Worm (Caenorhabditis elegans): ENCODE results near the gene lea-1.

lea-1 gene

ce11 chrV:10041484-10041883 is 29.8 kb downstream of the lea-1 start (continued):
- TF ChIP-seq ZK185.1 (tag; optimal IDR thresholded peaks at IDR 0.05; ENCODE audit: poor library complexity, severe bottlenecking) (no peak), ekl-4 (GFP tag; IDR thresholded peaks at IDR 0.05) (no peak), ztf-3 (GFP tag; optimal IDR thresholded peaks at IDR 0.05) (no peak), ztf-6 (GFP tag; IDR thresholded peaks at IDR 0.05) (no peak), F52B5.7 (tag; optimal IDR thresholded peaks at IDR 0.05) (no peak), ztf-28 (GFP tag; IDR thresholded peaks at IDR 0.05) (0 out of 2 replicates have a peak, but pooled peaks have one; percentile 7), snpc-3.4 (tag; optimal IDR thresholded peaks at IDR 0.05) (no peak), K12H6.12 (tag; optimal IDR thresholded peaks at IDR 0.05) (peak; percentile 47), F10E7.11 (tag; optimal IDR thresholded peaks at IDR 0.05) (no peak), snpc-1.1 (tag; optimal IDR thresholded peaks at IDR 0.05; ENCODE audit: insufficient read depth) (no peak), madf-3 (GFP tag; IDR thresholded peaks at IDR 0.05) (no peak), let-607 (tag; optimal IDR thresholded peaks at IDR 0.05) (no peak), sea-2 (GFP tag; IDR thresholded peaks at IDR 0.05) (no peak)

ce11 chrV:10042254-10042653 is 30.5 kb downstream of the lea-1 start:
- no peak for TF ChIP-seq F52B5.7 (tag; optimal IDR thresholded peaks at IDR 0.05)
- TF ChIP-seq fkh-3 (tag; optimal IDR thresholded peaks at IDR 0.05), result no peak
- no peak for TF ChIP-seq ceh-58 (GFP tag; IDR thresholded peaks at IDR 0.05)
- TF ChIP-seq sdz-38 (tag; optimal IDR thresholded peaks at IDR 0.05), result no peak
- TF ChIP-seq F22D6.2 (tag; optimal IDR thresholded peaks at IDR 0.05), result no peak
- TF ChIP-seq hrde-1 (tag; optimal IDR thresholded peaks at IDR 0.05; ENCODE audit: borderline replicate concordance), result no peak
- TF ChIP-seq nhr-179 (tag; optimal IDR thresholded peaks at IDR 0.05), result no peak
- TF ChIP-seq mes-4 (tag; optimal IDR thresholded peaks at IDR 0.05), result no peak
- 0 out of 2 replicates have a peak, but pooled peaks have one; percentile 20 for TF ChIP-seq C06A6.2 (GFP tag; conservative IDR thresholded peaks at IDR 0.05)
- no peak for TF ChIP-seq efl-1 (GFP tag; optimal IDR thresholded peaks at IDR 0.05)
- TF ChIP-seq snpc-1.3 (tag; optimal IDR thresholded peaks at IDR 0.05; ENCODE audit: insufficient read depth), result no peak
- TF ChIP-seq Y95B8A.8 (GFP tag; IDR thresholded peaks at IDR 0.05), result no peak
- TF ChIP-seq dpl-1 (GFP tag; optimal IDR thresholded peaks at IDR 0.05), result no peak
- no peak for TF ChIP-seq rec-8 (tag; optimal IDR thresholded peaks at IDR 0.05)
- TF ChIP-seq pbrm-1 (GFP tag; IDR thresholded peaks at IDR 0.05), result peak; percentile 55
- no peak for TF ChIP-seq ztf-6 (GFP tag; IDR thresholded peaks at IDR 0.05)
- TF ChIP-seq Y53G8AR.9 (GFP tag; conservative IDR thresholded peaks at IDR 0.05), result no peak
- peak; percentile 14 for TF ChIP-seq pha-4 (tag; optimal IDR thresholded peaks at IDR 0.05)
- TF ChIP-seq K12H6.12 (tag; optimal IDR thresholded peaks at IDR 0.05), result peak; percentile 53
- no peak for TF ChIP-seq F33H1.4 (GFP tag; IDR thresholded peaks at IDR 0.05)
- TF ChIP-seq C17E4.6 (GFP tag; IDR thresholded peaks at IDR 0.05), result no peak
- TF ChIP-seq tbp1 (GFP tag; optimal IDR thresholded peaks at IDR 0.05), result peak; percentile 21
- no peak for TF ChIP-seq Y79H2A.3 (GFP tag; conservative IDR thresholded peaks at IDR 0.05)
- TF ChIP-seq ama-1 (optimal IDR thresholded peaks at IDR 0.05), result no peak
- TF ChIP-seq ama-1 (GFP tag; optimal IDR thresholded peaks at IDR 0.05), result no peak
- TF ChIP-seq bed-2 (GFP tag; IDR thresholded peaks at IDR 0.05), result no peak
- no peak for TF ChIP-seq Y67H2A.10 (GFP tag; conservative IDR thresholded peaks at IDR 0.05)
- TF ChIP-seq mcd-1 (GFP tag; IDR thresholded peaks at IDR 0.05), result peak; percentile 35; the same call in 1 of the 2 replicates
- TF ChIP-seq attf-3 (GFP tag; conservative IDR thresholded peaks at IDR 0.05), result no peak
- TF ChIP-seq akir-1 (GFP tag; optimal IDR thresholded peaks at IDR 0.05), result no peak
- no peak for TF ChIP-seq cebp-1 (GFP tag; IDR thresholded peaks at IDR 0.05)
- peak; percentile 50 for TF ChIP-seq cebp-1 (tag; optimal IDR thresholded peaks at IDR 0.05)
- TF ChIP-seq B0035.1 (tag; optimal IDR thresholded peaks at IDR 0.05), result no peak
- no peak for TF ChIP-seq xnd-1 (tag; optimal IDR thresholded peaks at IDR 0.05)
- TF ChIP-seq F39B2.1 (GFP tag; IDR thresholded peaks at IDR 0.05), result no peak
- no peak for TF ChIP-seq D2030.7 (GFP tag; IDR thresholded peaks at IDR 0.05)
- no peak for TF ChIP-seq lir-1 (GFP tag; conservative IDR thresholded peaks at IDR 0.05)
